Worm (Caenorhabditis elegans) whole organism, mixed stage, embryonic: ENCODE results near the gene daf-28.

Source experiments
- blmp-1 ChIP-seq: fragments of 150-350 bp; optimal IDR thresholded peaks from 2 replicates; lab custom pipeline; 2014; ENCODE audit warnings: missing biosample characterization, missing genetic modification characterization
- drap-1 ChIP-seq: fragments of 200-800 bp; sonication (Bioruptor generic); optimal IDR thresholded peaks from 3 replicates; lab custom pipeline; 2018; ENCODE audit warnings: mild to moderate bottlenecking, missing genetic modification characterization, missing compliant biosample characterization
- lin-13 ChIP-seq: fragments of 150-350 bp; optimal IDR thresholded peaks from 2 replicates; lab custom pipeline; 2014; ENCODE audit warnings: missing biosample characterization, missing genetic modification characterization
- snpc-4 ChIP-seq: fragments of 150-350 bp; optimal IDR thresholded peaks from 2 replicates; lab custom pipeline; 2014; ENCODE audit warnings: missing biosample characterization, missing genetic modification characterization
- unc-39 ChIP-seq: fragments of 150-350 bp; optimal IDR thresholded peaks from 2 replicates; lab custom pipeline; 2014; ENCODE audit warnings: missing biosample characterization, missing genetic modification characterization

DNA sequence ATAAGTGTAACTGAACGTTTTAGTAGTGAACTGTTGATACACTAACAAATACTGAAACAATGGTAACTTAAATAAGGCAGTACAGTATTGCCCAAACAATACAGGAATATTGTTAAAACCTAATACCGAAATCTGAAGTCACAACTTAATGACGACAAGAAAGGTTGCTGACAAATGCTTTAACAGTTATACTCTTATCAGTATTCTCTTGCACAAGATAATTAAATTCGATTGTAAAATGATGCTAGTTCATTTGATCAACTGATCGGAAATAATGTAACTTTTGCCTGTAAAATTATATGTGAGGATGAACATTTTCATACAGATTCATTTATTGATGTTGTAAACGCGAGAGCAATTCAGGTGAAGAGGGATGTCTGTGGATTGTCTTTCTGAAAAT lies 16.7 kb downstream of the daf-28 start:
- TF ChIP-seq unc-39 (tag; lab: Kevin White, UChicago) (no peak), snpc-4 (tag; lab: Kevin White, UChicago) (no peak), blmp-1 (tag; lab: Kevin White, UChicago) (no peak), drap-1 (GFP tag; lab: Kevin White, UChicago) (no peak), lin-13 (tag; lab: Kevin White, UChicago) (no peak)
